Worm (Caenorhabditis elegans) whole organism, L2 larva: ENCODE measurements around the gene memi-2.

Source experiments
- C34F6.9 ChIP-seq: fragments of 150-350 bp; optimal IDR thresholded peaks from 2 replicates; lab custom pipeline; 2014; ENCODE audit warnings: missing biosample characterization, missing genetic modification characterization
- F13H6.1 ChIP-seq: sonication (generic microtip); optimal IDR thresholded peaks from 2 replicates; lab custom pipeline; 2016; ENCODE audit warnings: missing genetic modification characterization, missing compliant biosample characterization
- R02D3.7 ChIP-seq: fragments of 150-350 bp; optimal IDR thresholded peaks from 2 replicates; lab custom pipeline; 2014; ENCODE audit warnings: missing biosample characterization, missing genetic modification characterization
- Y55F3AM.14 ChIP-seq: fragments of 200-800 bp; sonication (Bioruptor generic); optimal IDR thresholded peaks from 2 replicates; lab custom pipeline; 2018; ENCODE audit warnings: mild to moderate bottlenecking, missing genetic modification characterization, missing compliant biosample characterization
- ZK546.5 ChIP-seq: sonication (generic microtip); optimal IDR thresholded peaks from 2 replicates; lab custom pipeline; 2017; ENCODE audit warnings: missing biosample characterization, missing genetic modification characterization
- alr-1 ChIP-seq: fragments of 150-350 bp; optimal IDR thresholded peaks from 2 replicates; lab custom pipeline; 2014; ENCODE audit warnings: missing biosample characterization, missing genetic modification characterization
- aly-2 ChIP-seq: fragments of 150-350 bp; optimal IDR thresholded peaks from 2 replicates; lab custom pipeline; 2014; ENCODE audit warnings: missing biosample characterization, missing genetic modification characterization
- ama-1 ChIP-seq: fragments of 150-350 bp; optimal IDR thresholded peaks from 2 replicates; lab custom pipeline; 2018; ENCODE audit warnings: inconsistent platforms
- ceh-16 ChIP-seq: fragments of 150-350 bp; optimal IDR thresholded peaks from 2 replicates; lab custom pipeline; 2014; ENCODE audit warnings: missing biosample characterization, missing genetic modification characterization
- crh-2 ChIP-seq: sonication (generic microtip); optimal IDR thresholded peaks from 2 replicates; lab custom pipeline; 2017; ENCODE audit warnings: missing biosample characterization, missing genetic modification characterization
- dmd-4 ChIP-seq: sonication (generic microtip); optimal IDR thresholded peaks from 2 replicates; lab custom pipeline; 2017; ENCODE audit warnings: missing biosample characterization, missing genetic modification characterization
- egl-27 ChIP-seq: sonication (generic microtip); optimal IDR thresholded peaks from 3 replicates; lab custom pipeline; 2017; ENCODE audit warnings: missing biosample characterization, missing genetic modification reagents, missing genetic modification characterization
- elt-1 ChIP-seq: fragments of 150-350 bp; optimal IDR thresholded peaks from 2 replicates; lab custom pipeline; 2014; ENCODE audit warnings: missing biosample characterization, missing genetic modification characterization
- elt-3 ChIP-seq: sonication (generic microtip); optimal IDR thresholded peaks from 2 replicates; lab custom pipeline; 2017; ENCODE audit warnings: missing biosample characterization, missing genetic modification characterization
- fos-1 ChIP-seq: fragments of 150-350 bp; optimal IDR thresholded peaks from 2 replicates; lab custom pipeline; 2014; ENCODE audit warnings: missing biosample characterization, missing genetic modification characterization
- gmeb-1 ChIP-seq: fragments of 150-350 bp; optimal IDR thresholded peaks from 2 replicates; lab custom pipeline; 2014; ENCODE audit warnings: missing biosample characterization, missing genetic modification characterization
- lin-11 ChIP-seq: fragments of 150-350 bp; sonication (generic microtip); optimal IDR thresholded peaks from 2 replicates; lab custom pipeline; 2014; ENCODE audit warnings: missing biosample characterization, missing genetic modification characterization, inconsistent platforms, mixed read lengths
- lin-13 ChIP-seq: fragments of 150-350 bp; optimal IDR thresholded peaks from 2 replicates; lab custom pipeline; 2014; ENCODE audit warnings: missing biosample characterization, missing genetic modification reagents, missing genetic modification characterization
- lin-39 ChIP-seq: fragments of 150-350 bp; optimal IDR thresholded peaks from 2 replicates; lab custom pipeline; 2014; ENCODE audit warnings: missing biosample characterization, missing genetic modification reagents, missing genetic modification characterization
- lsy-2 ChIP-seq, 2 experiments: fragments of 150-350 bp in 1 of 2; sonication (generic microtip) in 1 of 2; optimal IDR thresholded peaks; 2 replicates each; lab custom pipeline; 2014 to 2017; ENCODE audit warnings: missing biosample characterization in 2 of 2, missing genetic modification characterization in 2 of 2
- mab-5 ChIP-seq: fragments of 150-350 bp; optimal IDR thresholded peaks from 2 replicates; lab custom pipeline; 2014; ENCODE audit warnings: missing biosample characterization, missing genetic modification characterization
- mbf-1 ChIP-seq: sonication (generic microtip); optimal IDR thresholded peaks from 2 replicates; lab custom pipeline; 2017; ENCODE audit warnings: missing biosample characterization, missing genetic modification characterization
- mdl-1 ChIP-seq, 2 experiments: fragments of 150-350 bp in 1 of 2; sonication (generic microtip) in 1 of 2; optimal IDR thresholded peaks; 2 replicates each; lab custom pipeline; 2017; ENCODE audit warnings: missing biosample characterization in 2 of 2, missing genetic modification characterization in 2 of 2
- nhr-10 ChIP-seq: sonication (generic microtip); optimal IDR thresholded peaks from 2 replicates; lab custom pipeline; 2017; ENCODE audit warnings: missing biosample characterization, missing genetic modification characterization
- nhr-11 ChIP-seq: fragments of 150-350 bp; optimal IDR thresholded peaks from 2 replicates; lab custom pipeline; 2014; ENCODE audit warnings: missing biosample characterization, missing genetic modification characterization
- nhr-12 ChIP-seq: fragments of 150-350 bp; optimal IDR thresholded peaks from 2 replicates; lab custom pipeline; 2014; ENCODE audit warnings: missing biosample characterization, missing genetic modification characterization
- nhr-129 ChIP-seq: fragments of 150-350 bp; optimal IDR thresholded peaks from 2 replicates; lab custom pipeline; 2014; ENCODE audit warnings: missing biosample characterization, missing genetic modification characterization
- nhr-21 ChIP-seq: fragments of 150-350 bp; optimal IDR thresholded peaks from 2 replicates; lab custom pipeline; 2014; ENCODE audit warnings: missing biosample characterization, missing genetic modification characterization
- nhr-23 ChIP-seq: fragments of 150-350 bp; optimal IDR thresholded peaks from 2 replicates; lab custom pipeline; 2014; ENCODE audit warnings: missing biosample characterization, missing genetic modification reagents, missing genetic modification characterization
- nhr-237 ChIP-seq: fragments of 150-350 bp; optimal IDR thresholded peaks from 2 replicates; lab custom pipeline; 2014; ENCODE audit warnings: missing biosample characterization, missing genetic modification characterization
- nhr-25 ChIP-seq: fragments of 150-350 bp; sonication (generic microtip); optimal IDR thresholded peaks from 3 replicates; lab custom pipeline; 2014; ENCODE audit warnings: missing biosample characterization, missing genetic modification characterization
- nhr-6 ChIP-seq: fragments of 150-350 bp; optimal IDR thresholded peaks from 2 replicates; lab custom pipeline; 2014; ENCODE audit warnings: missing biosample characterization, missing genetic modification characterization
- nhr-77 ChIP-seq: fragments of 150-350 bp; optimal IDR thresholded peaks from 2 replicates; lab custom pipeline; 2014; ENCODE audit warnings: missing biosample characterization, missing genetic modification characterization
- peb-1 ChIP-seq: fragments of 150-350 bp; optimal IDR thresholded peaks from 2 replicates; lab custom pipeline; 2014; ENCODE audit warnings: missing biosample characterization, missing genetic modification characterization
- sem-4 ChIP-seq: fragments of 150-350 bp; optimal IDR thresholded peaks from 2 replicates; lab custom pipeline; 2014; ENCODE audit warnings: missing biosample characterization, missing genetic modification reagents, missing genetic modification characterization
- sma-3 ChIP-seq: sonication (generic microtip); optimal IDR thresholded peaks from 2 replicates; lab custom pipeline; 2016; ENCODE audit warnings: missing genetic modification reagents, missing genetic modification characterization, missing compliant biosample characterization
- sma-9 ChIP-seq, 2 experiments: fragments of 150-350 bp in 1 of 2; sonication (generic microtip) in 1 of 2; optimal IDR thresholded peaks; 2 replicates each; lab custom pipeline; 2014 to 2016; ENCODE audit warnings: missing genetic modification characterization in 2 of 2, mild to moderate bottlenecking in 1 of 2, missing biosample characterization in 1 of 2, missing compliant biosample characterization in 1 of 2, missing genetic modification reagents in 1 of 2, moderate library complexity in 1 of 2
- snpc-4 ChIP-seq: fragments of 150-350 bp; optimal IDR thresholded peaks from 2 replicates; lab custom pipeline; 2014; ENCODE audit warnings: missing biosample characterization, missing genetic modification characterization
- unc-55 ChIP-seq: fragments of 150-350 bp; sonication (generic microtip); optimal IDR thresholded peaks from 3 replicates; lab custom pipeline; 2014; ENCODE audit warnings: missing biosample characterization, missing genetic modification reagents, missing genetic modification characterization
- unc-62 ChIP-seq: fragments of 150-350 bp; optimal IDR thresholded peaks from 2 replicates; lab custom pipeline; 2014; ENCODE audit warnings: missing biosample characterization, missing genetic modification reagents, missing genetic modification characterization
- zag-1 ChIP-seq: fragments of 150-350 bp; optimal IDR thresholded peaks from 2 replicates; lab custom pipeline; 2014; ENCODE audit warnings: missing biosample characterization, missing genetic modification characterization
- ztf-1 ChIP-seq: fragments of 200-800 bp; sonication (Bioruptor generic); conservative IDR thresholded peaks from 2 replicates; pipeline ENCODE4 v1.3.6; 2022; ENCODE audit warnings: missing genetic modification characterization, missing compliant biosample characterization
- ztf-4 ChIP-seq: fragments of 150-350 bp; optimal IDR thresholded peaks from 2 replicates; lab custom pipeline; 2014; ENCODE audit warnings: missing biosample characterization, missing genetic modification characterization

Gene memi-2

DNA sequence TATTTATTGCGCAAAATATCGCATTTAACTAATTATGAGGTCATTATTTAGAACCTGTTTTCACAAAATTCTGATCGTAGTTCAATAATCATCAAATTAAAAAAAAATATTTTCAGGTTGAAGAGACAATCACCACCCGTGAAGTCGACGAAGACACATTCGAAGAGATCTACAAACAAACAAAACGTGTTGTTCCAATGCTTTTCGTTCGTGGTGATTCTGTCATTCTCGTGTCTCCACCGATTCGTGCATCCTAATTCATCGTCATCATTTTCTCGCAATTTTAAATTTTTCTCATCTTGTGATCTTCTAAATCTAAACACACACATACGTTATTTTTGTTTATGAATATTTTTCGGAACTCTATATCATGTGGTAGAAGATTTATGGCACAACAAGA lies 11.5 kb downstream of the memi-2 start:
- no peak for TF ChIP-seq elt-3 (tag; lab: Kevin White, UChicago)
- no peak for TF ChIP-seq sma-3 (GFP tag; lab: Kevin White, UChicago)
- no peak for TF ChIP-seq nhr-237 (tag; lab: Kevin White, UChicago)
- TF ChIP-seq nhr-77 (tag; lab: Kevin White, UChicago): no peak
- TF ChIP-seq nhr-129 (tag; lab: Kevin White, UChicago): peak; percentile 16
- TF ChIP-seq egl-27 (tag; lab: Kevin White, UChicago): no peak
- TF ChIP-seq ztf-1 (GFP tag; lab: Robert Waterston, UW): no peak
- peak; percentile 57 for TF ChIP-seq Y55F3AM.14
- TF ChIP-seq fos-1: no peak
- TF ChIP-seq peb-1 (tag; lab: Kevin White, UChicago): no peak
- no peak for TF ChIP-seq lin-39 (tag; lab: Kevin White, UChicago)
- TF ChIP-seq C34F6.9 (tag; lab: Kevin White, UChicago): no peak
- peak; percentile 48 for TF ChIP-seq nhr-25 (tag; lab: Kevin White, UChicago)
- TF ChIP-seq alr-1 (tag; lab: Kevin White, UChicago): no peak
- no peak for TF ChIP-seq aly-2 (tag; lab: Kevin White, UChicago)
- TF ChIP-seq ama-1 (lab: Kevin White, UChicago): peak; percentile 44
- peak in 1 of 2 experiments; percentile 3 for TF ChIP-seq lsy-2 (tag; optimal IDR thresholded peaks at IDR 0.05; lab: Kevin White, UChicago)
- TF ChIP-seq ztf-4: no peak
- peak; percentile 9 for TF ChIP-seq crh-2 (tag; lab: Kevin White, UChicago)
- TF ChIP-seq lin-13: no peak
- TF ChIP-seq sma-9 (GFP tag; optimal IDR thresholded peaks at IDR 0.05; lab: Kevin White, UChicago): no peak
- TF ChIP-seq sma-9 (tag; optimal IDR thresholded peaks at IDR 0.05; lab: Kevin White, UChicago): no peak
- TF ChIP-seq zag-1: no peak
- TF ChIP-seq dmd-4 (tag; lab: Kevin White, UChicago): no peak
- TF ChIP-seq mbf-1: no peak
- TF ChIP-seq nhr-21: peak; percentile 84
- TF ChIP-seq nhr-10: no peak
- no peak for TF ChIP-seq nhr-12 (tag; lab: Kevin White, UChicago)
- TF ChIP-seq gmeb-1 (tag; lab: Kevin White, UChicago): peak; percentile 40
- TF ChIP-seq nhr-6 (tag; lab: Kevin White, UChicago): peak; percentile 28
- peak; percentile 7 for TF ChIP-seq unc-55
- TF ChIP-seq R02D3.7: no peak
- no peak for TF ChIP-seq unc-62 (GFP tag; lab: Kevin White, UChicago)
- TF ChIP-seq elt-1 (tag; lab: Kevin White, UChicago): no peak
- no peak for TF ChIP-seq ceh-16
- no peak for TF ChIP-seq lin-11 (tag; lab: Kevin White, UChicago)

DNA sequence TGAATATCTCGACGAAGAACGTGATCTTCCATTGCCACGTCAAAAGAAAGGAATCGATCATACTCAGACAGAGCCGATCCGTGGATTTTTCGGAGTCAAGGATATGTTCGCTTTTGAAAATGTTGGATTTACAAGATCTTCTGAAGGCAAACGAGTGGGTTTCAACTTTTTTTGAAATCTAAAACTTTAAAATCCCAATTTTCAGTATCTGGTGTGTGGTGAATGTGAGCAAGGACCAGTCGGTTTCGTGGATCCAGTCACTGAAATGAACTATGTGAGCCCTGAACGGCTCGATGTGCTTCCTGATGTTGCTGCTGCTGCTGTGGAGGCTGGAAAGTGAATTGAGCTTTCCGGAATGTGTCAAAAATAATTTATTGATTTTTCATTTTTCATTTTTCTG lies 13.4 kb downstream of the memi-2 start, which contains the start of gene lsm-3:
Gene lsm-3, plus strand, starts transcription at position 301 of the 400 bp plus-strand sequence.
- TF ChIP-seq unc-62 (GFP tag; lab: Kevin White, UChicago): no peak
- no peak for TF ChIP-seq zag-1
- TF ChIP-seq mab-5 (tag; lab: Kevin White, UChicago): no peak
- no peak for TF ChIP-seq mdl-1 (tag; optimal IDR thresholded peaks at IDR 0.05; lab: Kevin White, UChicago)
- no peak for TF ChIP-seq egl-27 (tag; lab: Kevin White, UChicago)
- TF ChIP-seq nhr-237 (tag; lab: Kevin White, UChicago): no peak
- TF ChIP-seq aly-2 (tag; lab: Kevin White, UChicago): no peak
- TF ChIP-seq nhr-21: no peak
- no peak for TF ChIP-seq ama-1 (lab: Kevin White, UChicago)
- TF ChIP-seq nhr-11 (tag; lab: Kevin White, UChicago): no peak
- no peak for TF ChIP-seq elt-3 (tag; lab: Kevin White, UChicago)
- TF ChIP-seq ztf-4: no peak
- TF ChIP-seq snpc-4 (tag; lab: Kevin White, UChicago): no peak
- TF ChIP-seq unc-55: no peak
- no peak for TF ChIP-seq fos-1
- TF ChIP-seq nhr-23 (tag; lab: Kevin White, UChicago): no peak
- no peak for TF ChIP-seq ZK546.5
- TF ChIP-seq peb-1 (tag; lab: Kevin White, UChicago): no peak
- no peak for TF ChIP-seq nhr-77 (tag; lab: Kevin White, UChicago)

DNA sequence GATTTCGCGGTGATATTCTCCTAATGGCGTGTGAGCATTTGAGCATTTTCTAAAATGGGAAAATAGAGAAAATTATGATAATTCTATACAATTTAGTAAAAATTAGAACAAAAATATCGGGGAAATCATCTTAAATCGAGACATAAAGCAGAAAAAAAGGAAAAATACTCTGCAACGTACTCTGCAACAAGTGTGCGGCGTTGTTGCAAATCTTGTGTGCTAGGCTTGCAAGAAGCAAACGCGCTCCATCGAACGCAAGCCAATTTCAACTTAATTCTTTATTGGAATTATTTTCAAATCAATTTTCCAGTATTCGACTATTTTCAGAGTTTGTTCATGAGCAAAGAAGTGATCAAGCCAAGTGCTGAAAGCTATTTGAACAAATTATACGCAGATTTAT lies 14.3 kb downstream of the memi-2 start, which contains the start of the genes Y62E10A.20, Y62E10A.23 and mdt-9:
Gene Y62E10A.20, minus strand, starts transcription at position 49 of the 400 bp plus-strand sequence.
Gene Y62E10A.23, plus strand, starts transcription at position 282 of the 400 bp plus-strand sequence.
Gene mdt-9, plus strand, starts transcription at position 338 of the 400 bp plus-strand sequence.
- peak; percentile 67 for TF ChIP-seq mab-5 (tag; lab: Kevin White, UChicago)
- TF ChIP-seq Y55F3AM.14: no peak
- TF ChIP-seq sma-9 (GFP tag; optimal IDR thresholded peaks at IDR 0.05; lab: Kevin White, UChicago): peak; percentile 71
- no peak for TF ChIP-seq sma-9 (tag; optimal IDR thresholded peaks at IDR 0.05; lab: Kevin White, UChicago)
- peak; percentile 73 for TF ChIP-seq lin-11 (tag; lab: Kevin White, UChicago)
- peak; percentile 58 for TF ChIP-seq sma-3 (GFP tag; lab: Kevin White, UChicago)
- peak; percentile 36 for TF ChIP-seq alr-1 (tag; lab: Kevin White, UChicago)
- peak; percentile 78 for TF ChIP-seq lin-13
- no peak for TF ChIP-seq ceh-16
- TF ChIP-seq egl-27 (tag; lab: Kevin White, UChicago): peak; percentile 50
- no peak for TF ChIP-seq mbf-1
- peak; percentile 95 for TF ChIP-seq unc-55
- TF ChIP-seq ztf-4: peak; percentile 56
- no peak for TF ChIP-seq ztf-1 (GFP tag; lab: Robert Waterston, UW)
- TF ChIP-seq nhr-11 (tag; lab: Kevin White, UChicago): no peak
- TF ChIP-seq lsy-2 (tag; optimal IDR thresholded peaks at IDR 0.05; lab: Kevin White, UChicago): peak; percentile 45 to 86
- peak; percentile 76 for TF ChIP-seq nhr-25 (tag; lab: Kevin White, UChicago)
- TF ChIP-seq gmeb-1 (tag; lab: Kevin White, UChicago): peak; percentile 79
- TF ChIP-seq nhr-12 (tag; lab: Kevin White, UChicago): no peak
- TF ChIP-seq elt-1 (tag; lab: Kevin White, UChicago): no peak
- TF ChIP-seq C34F6.9 (tag; lab: Kevin White, UChicago): peak; percentile 80
- TF ChIP-seq fos-1: peak; percentile 32
- no peak for TF ChIP-seq unc-62 (GFP tag; lab: Kevin White, UChicago)
- peak; percentile 58 for TF ChIP-seq nhr-21
- no peak for TF ChIP-seq nhr-10
- peak; percentile 98 for TF ChIP-seq nhr-129 (tag; lab: Kevin White, UChicago)
- peak; percentile 86 for TF ChIP-seq crh-2 (tag; lab: Kevin White, UChicago)
- TF ChIP-seq F13H6.1 (tag; lab: Kevin White, UChicago): peak; percentile 51
- TF ChIP-seq nhr-6 (tag; lab: Kevin White, UChicago): peak; percentile 51
- peak; percentile 78 for TF ChIP-seq snpc-4 (tag; lab: Kevin White, UChicago)
- peak; percentile 68 for TF ChIP-seq sem-4
